Worm (Caenorhabditis elegans) whole organism, L2 larva: ENCODE results near the gene irld-65.

Source experiments
- egl-27 ChIP-seq: sonication (generic microtip); optimal IDR thresholded peaks from 3 replicates; lab custom pipeline; 2017; ENCODE audit warnings: missing biosample characterization, missing genetic modification reagents, missing genetic modification characterization
- mdl-1 ChIP-seq, 2 experiments: fragments of 150-350 bp in 1 of 2; sonication (generic microtip) in 1 of 2; optimal IDR thresholded peaks; 2 replicates each; lab custom pipeline; 2017; ENCODE audit warnings: missing biosample characterization in 2 of 2, missing genetic modification characterization in 2 of 2

DNA sequence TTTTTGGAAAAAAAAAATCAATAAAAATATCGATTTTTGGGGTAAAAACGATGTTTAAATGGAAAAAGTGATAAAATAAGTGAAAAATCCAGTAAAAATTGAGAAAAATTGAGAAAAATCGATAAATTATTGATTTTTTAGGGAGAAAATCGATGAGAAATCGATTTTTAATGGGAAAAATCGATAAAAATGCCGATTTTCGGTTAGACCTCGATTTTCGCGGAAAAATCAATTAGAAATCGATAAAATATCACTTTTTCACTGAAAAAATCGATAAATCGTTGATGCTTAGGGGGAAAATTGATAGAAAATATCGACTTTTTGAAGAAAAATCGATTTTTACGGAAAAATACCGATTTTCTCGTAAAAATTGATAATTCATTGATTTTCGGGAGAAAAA is 36.6 kb downstream of the irld-65 start:
- no peak for TF ChIP-seq egl-27 (tag; lab: Kevin White, UChicago)
- no peak for TF ChIP-seq mdl-1 (tag; optimal IDR thresholded peaks at IDR 0.05; lab: Kevin White, UChicago)
